Worm (Caenorhabditis elegans): Measurements from ENCODE around the gene C45G9.10.

C45G9.10 gene

ce11 chrIII:5061798-5062197 lies at the start of gene C45G9.10:
C45G9.10 (minus strand) TSS chrIII:5061898.
- no peak for TF ChIP-seq unc-42 (tag; optimal IDR thresholded peaks at IDR 0.05)
- no peak for TF ChIP-seq dve-1 (tag; optimal IDR thresholded peaks at IDR 0.05)
- no peak for TF ChIP-seq sox-4 (tag; optimal IDR thresholded peaks at IDR 0.05)
- TF ChIP-seq lim-6 (tag; optimal IDR thresholded peaks at IDR 0.05) = no peak
- no peak for TF ChIP-seq ceh-48 (tag; optimal IDR thresholded peaks at IDR 0.05)
- no peak for TF ChIP-seq madf-2 (tag; optimal IDR thresholded peaks at IDR 0.05)
- no peak for TF ChIP-seq pag-3 (tag; optimal IDR thresholded peaks at IDR 0.05; ENCODE audit: borderline replicate concordance)
- no peak for TF ChIP-seq C08G9.2 (tag; optimal IDR thresholded peaks at IDR 0.05)
- TF ChIP-seq elt-4 (tag; optimal IDR thresholded peaks at IDR 0.05) = no peak

- no peak for TF ChIP-seq zip-5 (tag; optimal IDR thresholded peaks at IDR 0.05)
- TF ChIP-seq ahr-1 (tag; optimal IDR thresholded peaks at IDR 0.05) = no peak
- TF ChIP-seq unc-42 (tag; optimal IDR thresholded peaks at IDR 0.05) = no peak
- no peak for TF ChIP-seq pag-3 (tag; optimal IDR thresholded peaks at IDR 0.05; ENCODE audit: borderline replicate concordance)
- no peak for TF ChIP-seq ets-4 (tag; optimal IDR thresholded peaks at IDR 0.05)
These were observed 47.7 kb upstream of the C45G9.10 start, which contains the start of gene sax-2 for ce11 chrIII:5109401-5109800. sax-2 (plus strand) TSS chrIII:5109701.

DNA sequence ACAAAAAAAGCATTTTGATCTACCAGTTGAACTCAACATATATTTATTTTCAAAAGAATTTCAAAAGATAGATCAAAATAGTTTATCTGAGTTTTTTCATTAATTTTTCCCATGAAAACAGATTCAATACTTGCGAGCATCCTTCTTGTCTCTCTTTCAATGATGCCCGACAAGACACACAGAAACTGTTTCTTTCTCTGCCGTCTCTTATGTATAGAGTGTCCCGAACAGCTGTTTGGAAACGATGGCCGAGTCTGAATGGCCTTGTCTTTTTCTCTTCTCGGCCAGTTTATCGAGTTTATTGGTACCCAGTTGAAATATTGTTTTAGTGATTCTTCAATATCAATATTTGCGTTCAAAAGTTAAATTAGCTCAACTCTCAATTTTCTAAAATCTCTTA lies 47.0 kb upstream of the C45G9.10 start:
- TF ChIP-seq T23F11.4 (GFP tag; optimal IDR thresholded peaks at IDR 0.05) = no peak
- TF ChIP-seq ceh-34 (tag; optimal IDR thresholded peaks at IDR 0.05) = peak; percentile 5
- TF ChIP-seq F13H6.1 (tag; optimal IDR thresholded peaks at IDR 0.05) = peak; percentile 6
- TF ChIP-seq ceh-14 (tag; optimal IDR thresholded peaks at IDR 0.05) = no peak
- no peak for TF ChIP-seq madf-2 (tag; optimal IDR thresholded peaks at IDR 0.05)
- peak; percentile 35 for TF ChIP-seq tbx-7 (tag; optimal IDR thresholded peaks at IDR 0.05)
- TF ChIP-seq tbx-2 (tag; optimal IDR thresholded peaks at IDR 0.05) = peak; percentile 63
- peak; percentile 85 for TF ChIP-seq ets-4 (tag; optimal IDR thresholded peaks at IDR 0.05)
- peak; percentile 87 for TF ChIP-seq ceh-31 (tag; optimal IDR thresholded peaks at IDR 0.05)
- peak; percentile 27 for TF ChIP-seq zip-5 (tag; optimal IDR thresholded peaks at IDR 0.05)
- peak; percentile 77 for TF ChIP-seq C08G9.2 (tag; optimal IDR thresholded peaks at IDR 0.05)
- peak; percentile 67 for TF ChIP-seq hlh-8 (tag; optimal IDR thresholded peaks at IDR 0.05)
- peak; percentile 24 for TF ChIP-seq rnt-1 (tag; optimal IDR thresholded peaks at IDR 0.05)
- peak; percentile 26 for TF ChIP-seq ref-2 (tag; optimal IDR thresholded peaks at IDR 0.05)
- peak; percentile 26 for TF ChIP-seq ceh-18 (tag; optimal IDR thresholded peaks at IDR 0.05)
- TF ChIP-seq unc-42 (tag; optimal IDR thresholded peaks at IDR 0.05) = peak; percentile 57
- peak; percentile 61 for TF ChIP-seq ceh-2 (tag; optimal IDR thresholded peaks at IDR 0.05)
- no peak for TF ChIP-seq syd-9 (tag; optimal IDR thresholded peaks at IDR 0.05)
- peak; percentile 55 for TF ChIP-seq nfya-1 (tag; optimal IDR thresholded peaks at IDR 0.05)

- TF ChIP-seq mec-3 (tag; optimal IDR thresholded peaks at IDR 0.05; ENCODE audit: borderline replicate concordance) (no peak), C08G9.2 (tag; optimal IDR thresholded peaks at IDR 0.05) (peak; percentile 14), eyg-1 (tag; optimal IDR thresholded peaks at IDR 0.05) (no peak), pros-1 (tag; optimal IDR thresholded peaks at IDR 0.05) (no peak), ceh-14 (tag; optimal IDR thresholded peaks at IDR 0.05) (no peak), hlh-13 (GFP tag; optimal IDR thresholded peaks at IDR 0.05) (no peak), pag-3 (tag; optimal IDR thresholded peaks at IDR 0.05; ENCODE audit: borderline replicate concordance) (no peak), sox-4 (tag; optimal IDR thresholded peaks at IDR 0.05) (no peak), nhr-11 (tag; optimal IDR thresholded peaks at IDR 0.05) (no peak), K02D7.2 (tag; optimal IDR thresholded peaks at IDR 0.05) (no peak), ceh-34 (tag; optimal IDR thresholded peaks at IDR 0.05) (peak; percentile 4), hlh-15 (tag; optimal IDR thresholded peaks at IDR 0.05) (no peak), elt-4 (tag; optimal IDR thresholded peaks at IDR 0.05) (no peak), sdc-2 (tag; optimal IDR thresholded peaks at IDR 0.05) (no peak), dve-1 (tag; optimal IDR thresholded peaks at IDR 0.05) (no peak), ceh-30 (tag; optimal IDR thresholded peaks at IDR 0.05) (no peak), ceh-31 (tag; optimal IDR thresholded peaks at IDR 0.05) (no peak), T23F11.4 (GFP tag; optimal IDR thresholded peaks at IDR 0.05) (peak; percentile 63), madf-2 (tag; optimal IDR thresholded peaks at IDR 0.05) (no peak)
These were observed 46.3 kb upstream of the C45G9.10 start for ce11 chrIII:5107959-5108358.

Data from whole organism, late embryonic.